Worm (Caenorhabditis elegans) whole organism, L1 larva: ENCODE measurements around the gene pmp-3.

Experiments
- ceh-88 ChIP-seq: fragments of 200-800 bp; sonication (Bioruptor generic); IDR thresholded peaks from 2 replicates; pipeline ENCODE4 v1.3.6; 2022; ENCODE audit warnings: missing genetic modification characterization, missing compliant biosample characterization
- ceh-90 ChIP-seq: sonication (generic microtip); optimal IDR thresholded peaks from 2 replicates; lab custom pipeline; 2016; ENCODE audit warnings: missing genetic modification characterization, missing compliant biosample characterization
- ces-1 ChIP-seq: fragments of 150-350 bp; optimal IDR thresholded peaks from 2 replicates; lab custom pipeline; 2014; ENCODE audit warnings: missing biosample characterization, missing genetic modification reagents, missing genetic modification characterization
- irx-1 ChIP-seq: sonication (generic microtip); optimal IDR thresholded peaks from 2 replicates; lab custom pipeline; 2016; ENCODE audit warnings: missing genetic modification characterization, missing compliant biosample characterization
- lin-13 ChIP-seq: fragments of 150-350 bp; optimal IDR thresholded peaks from 2 replicates; lab custom pipeline; 2014; ENCODE audit warnings: missing biosample characterization, missing genetic modification reagents, missing genetic modification characterization
- lsy-2 ChIP-seq, 2 experiments: fragments of 150-350 bp; optimal IDR thresholded peaks; 2 replicates each; lab custom pipeline; 2014; ENCODE audit warnings: missing biosample characterization in 2 of 2, missing genetic modification characterization in 2 of 2
- mdl-1 ChIP-seq, 2 experiments: fragments of 150-350 bp; optimal IDR thresholded peaks; 2 replicates each; lab custom pipeline; 2014 to 2017; ENCODE audit warnings: missing biosample characterization in 2 of 2, missing genetic modification characterization in 2 of 2, inconsistent platforms in 1 of 2
- rnt-1 ChIP-seq: sonication (generic microtip); optimal IDR thresholded peaks from 2 replicates; lab custom pipeline; 2016; ENCODE audit warnings: mild to moderate bottlenecking, missing genetic modification characterization, moderate library complexity, missing compliant biosample characterization
- sox-4 ChIP-seq: sonication (generic microtip); optimal IDR thresholded peaks from 2 replicates; lab custom pipeline; 2016; ENCODE audit warnings: missing genetic modification characterization, missing compliant biosample characterization
- zag-1 ChIP-seq: fragments of 150-350 bp; optimal IDR thresholded peaks from 2 replicates; lab custom pipeline; 2014; ENCODE audit warnings: missing biosample characterization, missing genetic modification characterization

DNA sequence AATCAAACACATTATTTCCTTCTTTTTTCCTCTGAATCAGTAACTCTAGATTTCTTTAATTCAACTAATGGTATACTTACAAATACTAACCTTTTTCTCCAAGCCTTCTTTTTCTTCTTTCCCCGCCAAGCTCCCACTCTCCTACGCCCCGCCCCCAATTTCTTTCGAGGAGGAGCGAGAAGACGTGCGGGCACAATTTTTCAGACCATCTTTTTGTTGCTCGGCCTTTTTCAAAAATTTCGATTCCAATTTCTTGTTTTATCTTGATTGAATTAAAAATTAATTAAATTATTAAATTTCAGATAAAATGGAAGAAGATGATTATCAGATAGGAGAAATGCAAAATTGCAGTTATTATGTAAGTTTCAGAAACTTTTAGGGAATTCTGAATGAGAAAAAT, 33.5 kb downstream of the pmp-3 start, which contains the start of gene C47E8.3:
- TF ChIP-seq lin-13 (no peak), rnt-1 (tag; lab: Kevin White, UChicago) (no peak), ces-1 (GFP tag; lab: Kevin White, UChicago) (no peak), ceh-88 (GFP tag; lab: Robert Waterston, UW) (no peak), ceh-90 (tag; lab: Kevin White, UChicago) (no peak), mdl-1 (tag; optimal IDR thresholded peaks at IDR 0.05; lab: Kevin White, UChicago) (no peak), lsy-2 (tag; optimal IDR thresholded peaks at IDR 0.05; lab: Kevin White, UChicago) (no peak), zag-1 (tag; lab: Kevin White, UChicago) (no peak), irx-1 (tag; lab: Kevin White, UChicago) (no peak), sox-4 (tag; lab: Kevin White, UChicago) (no peak)
